Fruit fly (Drosophila melanogaster): ENCODE results near the gene beta-Spec.
A peak's percentile ranks its signal among the peaks of the same experiment; 100 is the strongest.

beta-Spec gene

dm6 chrX:17698864-17699504 is 41.8 kb downstream of the beta-Spec start (continued):
- TF ChIP-seq CG11723 (GFP tag; optimal IDR thresholded peaks at IDR 0.05) (peak; percentile 80), lmd (GFP tag; IDR thresholded peaks at IDR 0.05) (peak; percentile 85), CG15696 (tag; optimal IDR thresholded peaks at IDR 0.05) (peak; percentile 81), Doc3 (GFP tag; IDR thresholded peaks at IDR 0.05; ENCODE audit: partially characterized antibody) (no peak), jing (GFP tag; optimal IDR thresholded peaks at IDR 0.05) (peak; percentile 47), Drgx (GFP tag; IDR thresholded peaks at IDR 0.05) (peak; percentile 85), CG4617 (GFP tag; optimal IDR thresholded peaks at IDR 0.05; ENCODE audit: borderline replicate concordance) (peak; percentile 11), CG2129 (GFP tag; IDR thresholded peaks at IDR 0.05; ENCODE audit: partially characterized antibody) (no peak), fd64A (GFP tag; optimal IDR thresholded peaks at IDR 0.05) (no peak), NK7.1 (GFP tag; optimal IDR thresholded peaks at IDR 0.05) (peak; percentile 79), CG9609 (GFP tag; optimal IDR thresholded peaks at IDR 0.05) (peak; percentile 75), CG10209 (GFP tag; optimal IDR thresholded peaks at IDR 0.05) (peak; percentile 89), otp (GFP tag; IDR thresholded peaks at IDR 0.05) (0 out of 3 replicates have a peak, but pooled peaks have one; percentile 6), p53 (GFP tag; optimal IDR thresholded peaks at IDR 0.05) (peak; percentile 37), jigr1 (GFP tag; IDR thresholded peaks at IDR 0.05) (0 out of 3 replicates have a peak, but pooled peaks have one; percentile 19)

DNA sequence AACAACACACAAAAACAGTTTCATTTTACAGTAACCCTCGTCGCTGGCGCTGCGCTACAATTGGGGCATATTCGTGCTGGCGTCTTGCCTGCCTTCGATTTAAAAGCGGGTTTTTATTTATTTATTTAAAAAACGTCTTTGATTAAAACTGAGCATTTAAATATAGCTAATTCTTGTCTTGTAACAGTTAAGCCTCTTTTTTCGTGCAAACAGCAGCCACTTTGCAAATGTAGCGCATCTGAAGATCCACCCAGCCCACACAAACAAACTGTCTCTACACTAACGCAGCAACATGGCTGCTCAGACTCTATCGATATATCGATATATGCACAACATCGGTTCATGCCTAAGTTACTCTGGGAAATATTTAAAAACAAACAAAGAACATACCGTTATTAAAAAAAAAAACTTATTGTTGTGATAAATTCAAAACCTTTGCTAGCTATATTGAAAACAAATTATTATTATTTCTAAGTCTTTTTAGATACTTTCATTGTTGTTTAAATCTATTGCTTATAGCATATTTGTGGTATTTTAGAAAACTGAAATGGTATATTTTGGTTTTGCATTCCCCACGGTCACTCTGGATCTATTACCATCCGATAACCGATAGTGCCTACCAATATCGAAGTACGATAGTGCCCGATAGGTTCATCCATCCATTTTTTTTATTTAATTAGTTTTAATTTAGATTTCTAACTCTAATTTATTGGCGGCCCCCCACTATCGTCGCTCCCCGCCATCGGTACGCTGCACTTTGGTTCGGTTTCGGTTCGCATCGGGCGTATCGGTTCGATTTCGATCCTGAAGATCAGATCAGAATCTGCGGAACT is 45.8 kb downstream of the beta-Spec start, which contains the start of the genes CG8188 and par-6:
Gene CG8188 (minus strand): TSS at position 287 of the 833 bp plus-strand sequence.
Gene par-6 (plus strand): TSS at position 615 of the 833 bp plus-strand sequence.
- TF ChIP-seq h (optimal IDR thresholded peaks at IDR 0.05) = no peak
- TF ChIP-seq cato (GFP tag; optimal IDR thresholded peaks at IDR 0.05; ENCODE audit: borderline replicate concordance) = peak; percentile 71
- TF ChIP-seq twi (tag; optimal IDR thresholded peaks at IDR 0.05) = peak; percentile 71
- peak; percentile 64 for TF ChIP-seq ewg (GFP tag; optimal IDR thresholded peaks at IDR 0.05)
- peak; percentile 77 for TF ChIP-seq CG17359 (tag; optimal IDR thresholded peaks at IDR 0.05)
- peak; percentile 69 for TF ChIP-seq oc (tag; optimal IDR thresholded peaks at IDR 0.05)
- peak; percentile 11; the same call in 1 of the 2 replicates for TF ChIP-seq dimm (GFP tag; IDR thresholded peaks at IDR 0.05)
- TF ChIP-seq Mes4 (GFP tag; optimal IDR thresholded peaks at IDR 0.05) = peak; percentile 81
- TF ChIP-seq CG10321 (GFP tag; IDR thresholded peaks at IDR 0.05) = peak; percentile 58; the same call in 1 of the 2 replicates
- peak; percentile 43 for TF ChIP-seq CG6854 (GFP tag; optimal IDR thresholded peaks at IDR 0.05)
- peak; percentile 78 for TF ChIP-seq CG15696 (tag; optimal IDR thresholded peaks at IDR 0.05)
- TF ChIP-seq CG18476 (GFP tag; optimal IDR thresholded peaks at IDR 0.05) = peak; percentile 81
- TF ChIP-seq ash1 (GFP tag; optimal IDR thresholded peaks at IDR 0.05) = no peak
- TF ChIP-seq Hmr (GFP tag; optimal IDR thresholded peaks at IDR 0.05) = peak; percentile 88
- peak; percentile 35 for TF ChIP-seq MTF-1 (GFP tag; optimal IDR thresholded peaks at IDR 0.05; ENCODE audit: borderline replicate concordance)
- TF ChIP-seq Scr (GFP tag; IDR thresholded peaks at IDR 0.05; ENCODE audit: partially characterized antibody) = peak; percentile 79
- TF ChIP-seq seq (GFP tag; IDR thresholded peaks at IDR 0.05) = peak; percentile 90
- TF ChIP-seq B-H1 (GFP tag; IDR thresholded peaks at IDR 0.05) = peak; percentile 84
- peak; percentile 79 for TF ChIP-seq lbe (GFP tag; optimal IDR thresholded peaks at IDR 0.05)
- peak; percentile 86 for TF ChIP-seq CG1647 (GFP tag; optimal IDR thresholded peaks at IDR 0.05)
- peak; percentile 90 for TF ChIP-seq lab (GFP tag; optimal IDR thresholded peaks at IDR 0.05)
- peak; percentile 79 to 90 for TF ChIP-seq chif (GFP tag; optimal IDR thresholded peaks at IDR 0.05)
- TF ChIP-seq Sin3A (optimal IDR thresholded peaks at IDR 0.05) = peak; percentile 62
- peak; percentile 82 for TF ChIP-seq HHEX (GFP tag; optimal IDR thresholded peaks at IDR 0.05)
- peak; percentile 86 for TF ChIP-seq CG13624 (GFP tag; optimal IDR thresholded peaks at IDR 0.05)
- TF ChIP-seq CG11398 (GFP tag; optimal IDR thresholded peaks at IDR 0.05) = peak; percentile 80
- peak; percentile 70 for TF ChIP-seq E2f2 (GFP tag; IDR thresholded peaks at IDR 0.05)
- TF ChIP-seq CG9215 (GFP tag; IDR thresholded peaks at IDR 0.05) = peak; percentile 89
- peak; percentile 91 for TF ChIP-seq CG32772 (GFP tag; IDR thresholded peaks at IDR 0.05)
- peak; percentile 88 for TF ChIP-seq jumu (GFP tag; optimal IDR thresholded peaks at IDR 0.05)
- TF ChIP-seq CG14965 (GFP tag; optimal IDR thresholded peaks at IDR 0.05; ENCODE audit: borderline replicate concordance) = no peak
- peak; percentile 76 for TF ChIP-seq wor (GFP tag; IDR thresholded peaks at IDR 0.05)
- peak; percentile 88 for TF ChIP-seq HLH54F (GFP tag; optimal IDR thresholded peaks at IDR 0.05)
